Worm (Caenorhabditis elegans): ENCODE measurements around the gene nac-1.

The nac-1 gene

DNA sequence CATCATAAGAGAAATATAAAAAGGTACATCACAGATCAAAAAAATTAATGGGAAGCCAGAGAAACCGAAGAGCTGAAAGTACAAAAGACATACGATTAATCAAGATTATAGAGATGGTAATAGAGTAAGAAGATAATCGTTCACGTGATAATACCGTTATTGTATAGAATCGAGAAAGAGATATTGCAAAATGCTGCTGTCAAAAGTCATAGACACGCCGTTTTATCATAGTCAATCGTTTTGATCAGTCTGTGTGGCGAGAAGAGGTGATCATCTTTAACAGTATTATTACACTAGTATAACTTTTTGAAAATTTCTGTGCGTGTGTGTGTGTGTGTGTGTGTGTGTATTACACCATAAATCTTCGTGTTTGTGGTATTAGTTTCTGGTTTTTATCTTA lies 565 bp upstream of the nac-1 start:
- no peak for TF ChIP-seq elt-1 (tag; optimal IDR thresholded peaks at IDR 0.05)
- no peak for TF ChIP-seq ztf-4 (tag; optimal IDR thresholded peaks at IDR 0.05)
- TF ChIP-seq nhr-25 (tag; optimal IDR thresholded peaks at IDR 0.05) = peak; percentile 68
- TF ChIP-seq ceh-28 (tag; optimal IDR thresholded peaks at IDR 0.05) = no peak
- no peak for TF ChIP-seq ztf-11 (tag; optimal IDR thresholded peaks at IDR 0.05)
- peak in 1 of 3 experiments; percentile 53 for TF ChIP-seq elt-3 (tag; optimal IDR thresholded peaks at IDR 0.05)
- TF ChIP-seq fkh-10 (GFP tag; optimal IDR thresholded peaks at IDR 0.05) = no peak
- TF ChIP-seq nhr-67 (tag; optimal IDR thresholded peaks at IDR 0.05) = no peak
- peak; percentile 42 for TF ChIP-seq nhr-23 (tag; optimal IDR thresholded peaks at IDR 0.05)
- no peak for TF ChIP-seq snpc-4 (tag; optimal IDR thresholded peaks at IDR 0.05)
- TF ChIP-seq nhr-43 (tag; optimal IDR thresholded peaks at IDR 0.05; ENCODE audit: poor library complexity, severe bottlenecking) = peak; percentile 85
- TF ChIP-seq ceh-82 (tag; optimal IDR thresholded peaks at IDR 0.05) = no peak
- no peak for TF ChIP-seq tbx-2 (tag; optimal IDR thresholded peaks at IDR 0.05)
- TF ChIP-seq elt-2 (tag; optimal IDR thresholded peaks at IDR 0.05) = no peak
- no peak for TF ChIP-seq ama-1 (optimal IDR thresholded peaks at IDR 0.05)
- TF ChIP-seq R02D3.7 (tag; optimal IDR thresholded peaks at IDR 0.05) = no peak

DNA sequence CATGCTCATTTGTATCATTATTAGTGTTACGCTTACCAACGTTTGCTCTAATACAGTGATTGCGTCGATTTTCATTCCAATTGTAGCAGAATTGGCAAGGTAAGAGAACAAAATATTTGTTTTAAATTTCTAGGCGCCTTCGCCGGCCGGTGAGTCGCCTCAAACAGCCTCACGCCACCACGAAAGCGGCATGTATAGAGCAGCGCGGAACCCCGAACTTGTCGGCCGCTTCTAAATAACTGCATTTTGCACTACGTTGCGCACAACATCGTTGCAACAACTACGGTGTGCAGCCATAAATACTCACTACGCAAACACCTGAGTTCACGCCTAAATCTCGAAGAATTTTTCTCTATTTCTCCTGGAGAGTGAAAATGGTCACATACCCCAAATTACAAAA lies 2.2 kb downstream of the nac-1 start:
- no peak for TF ChIP-seq nhr-25 (tag; optimal IDR thresholded peaks at IDR 0.05)
- TF ChIP-seq R02D3.7 (tag; optimal IDR thresholded peaks at IDR 0.05) = no peak
- no peak for TF ChIP-seq unc-62 (GFP tag; optimal IDR thresholded peaks at IDR 0.05)
- TF ChIP-seq fkh-2 (tag; optimal IDR thresholded peaks at IDR 0.05) = no peak
- no peak for TF ChIP-seq lin-39 (tag; optimal IDR thresholded peaks at IDR 0.05)
- no peak for TF ChIP-seq elt-2 (tag; optimal IDR thresholded peaks at IDR 0.05)
- no peak for TF ChIP-seq egl-5 (tag; optimal IDR thresholded peaks at IDR 0.05)
- TF ChIP-seq nhr-28 (tag; optimal IDR thresholded peaks at IDR 0.05) = no peak
- no peak for TF ChIP-seq nfya-1 (tag; optimal IDR thresholded peaks at IDR 0.05; ENCODE audit: insufficient read depth)
- TF ChIP-seq eor-1 (tag; optimal IDR thresholded peaks at IDR 0.05) = no peak
- no peak for TF ChIP-seq jun-1 (tag; optimal IDR thresholded peaks at IDR 0.05)
- TF ChIP-seq lsy-12 (tag; optimal IDR thresholded peaks at IDR 0.05) = no peak
- TF ChIP-seq pqm-1 (tag; optimal IDR thresholded peaks at IDR 0.05) = no peak
- no peak for TF ChIP-seq ztf-4 (tag; optimal IDR thresholded peaks at IDR 0.05)
- TF ChIP-seq unc-39 (tag; optimal IDR thresholded peaks at IDR 0.05) = no peak
- TF ChIP-seq snpc-4 (tag; optimal IDR thresholded peaks at IDR 0.05) = no peak
- no peak for TF ChIP-seq zag-1 (tag; optimal IDR thresholded peaks at IDR 0.05)

DNA sequence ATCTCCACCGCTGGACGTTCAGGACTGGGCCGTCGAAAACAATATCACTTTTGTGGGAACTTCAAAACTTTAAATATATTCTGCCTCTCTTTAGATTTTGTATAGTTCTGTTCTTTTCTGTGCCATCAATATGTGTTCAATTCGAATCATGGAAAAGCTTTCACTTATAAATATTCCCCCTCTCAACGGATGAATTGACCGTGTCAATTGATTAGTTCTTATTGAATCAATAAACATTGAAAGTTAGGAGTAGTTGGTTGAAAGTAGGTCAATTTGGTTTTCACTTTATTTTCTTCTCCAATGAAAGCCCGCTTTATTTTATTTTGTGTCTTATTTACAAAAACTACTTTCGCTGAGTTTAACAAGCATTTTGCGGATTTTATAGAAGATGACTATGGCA lies 3.3 kb downstream of the nac-1 start, which contains the start of gene lips-8:
Gene lips-8 (plus strand): TSS at position 301 of the 400 bp plus-strand sequence.
- TF ChIP-seq snpc-4 (tag; optimal IDR thresholded peaks at IDR 0.05) (no peak), tbx-2 (tag; optimal IDR thresholded peaks at IDR 0.05) (no peak), nfya-1 (tag; optimal IDR thresholded peaks at IDR 0.05; ENCODE audit: insufficient read depth) (no peak), nhr-23 (tag; optimal IDR thresholded peaks at IDR 0.05) (no peak), fkh-2 (tag; optimal IDR thresholded peaks at IDR 0.05) (no peak), elt-2 (tag; optimal IDR thresholded peaks at IDR 0.05) (no peak), lsy-12 (tag; optimal IDR thresholded peaks at IDR 0.05) (no peak), ztf-4 (tag; optimal IDR thresholded peaks at IDR 0.05) (no peak), ama-1 (optimal IDR thresholded peaks at IDR 0.05) (no peak), fos-1 (tag; optimal IDR thresholded peaks at IDR 0.05) (no peak), lin-15B (tag; optimal IDR thresholded peaks at IDR 0.05) (no peak), unc-62 (GFP tag; optimal IDR thresholded peaks at IDR 0.05) (no peak), pha-4 (tag; optimal IDR thresholded peaks at IDR 0.05) (no peak), ztf-11 (tag; optimal IDR thresholded peaks at IDR 0.05) (no peak), nhr-237 (tag; optimal IDR thresholded peaks at IDR 0.05) (no peak), nhr-67 (tag; optimal IDR thresholded peaks at IDR 0.05) (no peak), sea-2 (GFP tag; optimal IDR thresholded peaks at IDR 0.05) (no peak), aly-2 (tag; optimal IDR thresholded peaks at IDR 0.05) (no peak), pqm-1 (tag; optimal IDR thresholded peaks at IDR 0.05) (no peak)

DNA sequence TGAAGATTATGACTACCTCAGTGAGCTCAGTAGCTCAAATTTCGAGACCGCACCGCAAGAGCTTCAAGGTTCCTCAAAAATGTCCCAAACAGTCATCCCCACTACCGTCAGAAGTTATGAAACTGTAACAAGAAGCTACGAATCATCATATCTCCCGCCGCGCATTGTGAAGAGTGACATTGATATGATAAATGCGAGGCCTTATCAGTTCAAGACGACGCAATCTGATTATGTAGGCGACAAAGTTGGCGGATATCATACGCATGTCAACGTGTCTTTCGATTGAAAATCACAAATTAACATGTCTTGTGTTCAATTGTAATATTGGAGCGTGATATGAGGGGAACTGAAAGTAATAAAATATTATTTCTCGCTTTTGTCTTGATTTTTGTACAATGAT lies 5.5 kb downstream of the nac-1 start:
- TF ChIP-seq elt-3 (tag; optimal IDR thresholded peaks at IDR 0.05) = peak in 2 of 3 experiments; percentile 26 to 27
- TF ChIP-seq mml-1 (tag; optimal IDR thresholded peaks at IDR 0.05) = no peak
- no peak for TF ChIP-seq ztf-4 (tag; optimal IDR thresholded peaks at IDR 0.05)
- peak; percentile 0 for TF ChIP-seq nhr-43 (tag; optimal IDR thresholded peaks at IDR 0.05; ENCODE audit: poor library complexity, severe bottlenecking)
- TF ChIP-seq nhr-25 (tag; optimal IDR thresholded peaks at IDR 0.05) = peak; percentile 47

All from whole organism, L3 larva.